Worm (Caenorhabditis elegans): ENCODE data around the gene F13D12.5.

- TF ChIP-seq ztf-4 (tag; optimal IDR thresholded peaks at IDR 0.05): no peak
- TF ChIP-seq egl-27 (tag; optimal IDR thresholded peaks at IDR 0.05): no peak
- TF ChIP-seq lin-15B (tag; optimal IDR thresholded peaks at IDR 0.05): no peak
- no peak for TF ChIP-seq ceh-16 (tag; optimal IDR thresholded peaks at IDR 0.05)
- no peak for TF ChIP-seq mdl-1 (tag; optimal IDR thresholded peaks at IDR 0.05)
- TF ChIP-seq lin-39 (tag; optimal IDR thresholded peaks at IDR 0.05): no peak
Observed at ce11 chrII:11714728-11715127, 11.9 kb upstream of the F13D12.5 start.
